Worm (Caenorhabditis elegans) whole organism, midembryonic: ENCODE measurements around the gene R08E5.4.

Source experiments
- flt-1 ChIP-seq: fragments of 200-800 bp; sonication (Bioruptor generic); IDR thresholded peaks from 2 replicates; pipeline ENCODE4 v1.3.6; 2022; ENCODE audit warnings: missing genetic modification characterization, missing compliant biosample characterization
- klf-2 ChIP-seq: fragments of 200-800 bp; sonication (Bioruptor generic); conservative IDR thresholded peaks from 2 replicates; pipeline ENCODE4 v1.3.6; 2022; ENCODE audit warnings: missing genetic modification reagents, missing genetic modification characterization, missing compliant biosample characterization

DNA sequence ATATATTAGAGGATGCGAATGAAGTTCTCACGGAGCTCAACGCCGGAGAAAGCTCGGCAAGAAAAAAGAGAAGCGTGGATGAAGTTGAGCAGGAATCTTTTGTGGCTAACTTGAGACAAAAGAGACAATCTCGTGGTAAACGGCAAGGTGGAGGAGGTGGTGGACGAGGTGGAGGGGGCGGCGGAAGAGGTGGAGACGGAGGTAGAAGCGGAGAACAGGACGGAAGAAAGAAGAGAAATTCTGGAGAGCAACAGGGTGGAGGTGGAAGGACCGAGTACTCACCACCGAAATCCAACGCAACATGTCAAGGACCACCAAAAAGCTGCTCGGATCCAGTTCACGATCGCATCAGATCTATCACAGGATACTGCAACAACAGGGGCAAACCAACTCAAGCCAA, 22.1 kb downstream of the R08E5.4 start:
- no peak for TF ChIP-seq flt-1 (GFP tag; lab: Robert Waterston, UW)
- TF ChIP-seq klf-2 (GFP tag; lab: Robert Waterston, UW), result no peak
